Worm (Caenorhabditis elegans): ENCODE results near the gene T04A11.1.

DNA sequence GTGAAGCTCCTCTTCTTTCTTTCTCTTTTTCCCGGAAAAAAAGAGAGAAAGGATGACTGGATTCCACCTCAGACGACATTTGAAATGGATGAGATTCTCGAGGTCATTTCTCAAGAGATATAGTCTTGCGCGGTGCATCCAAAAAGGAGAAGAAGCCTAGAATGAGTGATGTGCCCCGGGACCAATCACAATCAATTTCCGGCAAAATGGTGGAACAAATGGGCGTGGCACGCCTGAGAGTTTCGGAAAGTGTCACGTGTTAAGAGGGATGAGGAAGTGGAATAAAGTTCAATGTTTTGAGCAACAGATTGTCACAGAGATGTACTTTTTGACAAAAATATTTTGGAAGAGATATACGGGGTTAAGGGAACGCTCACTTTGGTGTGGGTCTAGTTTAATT lies 51.2 kb downstream of the T04A11.1 start:
- TF ChIP-seq blmp-1 (tag; optimal IDR thresholded peaks at IDR 0.05; ENCODE audit: insufficient read depth) (no peak), unc-39 (tag; optimal IDR thresholded peaks at IDR 0.05) (no peak), lin-39 (tag; optimal IDR thresholded peaks at IDR 0.05) (no peak), egl-27 (tag; optimal IDR thresholded peaks at IDR 0.05) (no peak), lin-11 (tag; optimal IDR thresholded peaks at IDR 0.05) (no peak), crh-2 (tag; optimal IDR thresholded peaks at IDR 0.05) (no peak), elt-3 (tag; optimal IDR thresholded peaks at IDR 0.05) (no peak), unc-55 (GFP tag; optimal IDR thresholded peaks at IDR 0.05) (no peak), unc-62 (GFP tag; optimal IDR thresholded peaks at IDR 0.05) (peak; percentile 44)

Measured in whole organism, L2 larva.